Fruit fly (Drosophila melanogaster): ENCODE data around the gene Akr1B.

DNA sequence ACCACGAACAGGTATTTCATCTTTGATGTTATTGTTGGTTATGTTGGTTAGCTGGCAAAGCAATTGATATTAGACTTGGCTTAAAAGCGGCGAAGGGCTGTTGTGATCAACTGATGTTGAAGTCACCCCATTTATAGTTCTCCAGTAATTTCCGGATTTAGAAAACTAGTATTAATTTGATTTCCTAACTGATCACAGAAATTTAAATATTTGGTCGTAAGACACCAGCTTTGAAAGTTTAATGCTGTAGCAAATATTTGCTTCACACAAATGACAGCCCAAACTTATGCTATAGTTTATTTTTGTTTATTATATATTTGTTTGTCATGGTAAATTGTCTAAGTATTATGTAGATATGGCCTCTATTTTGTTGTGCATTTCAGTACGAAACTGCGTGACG, 42.1 kb downstream of the Akr1B start, which contains the start of gene CG33269:
- no peak for TF ChIP-seq CG4318 (GFP tag; optimal IDR thresholded peaks at IDR 0.05)
- no peak for TF ChIP-seq Gug (GFP tag; IDR thresholded peaks at IDR 0.05)
- no peak for TF ChIP-seq CG10631 (GFP tag; optimal IDR thresholded peaks at IDR 0.05)
- no peak for TF ChIP-seq Smox (GFP tag; optimal IDR thresholded peaks at IDR 0.05)
- no peak for TF ChIP-seq dsx (GFP tag; optimal IDR thresholded peaks at IDR 0.05; ENCODE audit: poor library complexity, severe bottlenecking)
- TF ChIP-seq Eip93F (GFP tag; optimal IDR thresholded peaks at IDR 0.05), result no peak
- no peak for TF ChIP-seq achi (GFP tag; optimal IDR thresholded peaks at IDR 0.05)
- no peak for TF ChIP-seq Sox15 (GFP tag; optimal IDR thresholded peaks at IDR 0.05)
- no peak for TF ChIP-seq Hr39 (GFP tag; optimal IDR thresholded peaks at IDR 0.05)
- no peak for TF ChIP-seq CG11902 (GFP tag; optimal IDR thresholded peaks at IDR 0.05)
- no peak for TF ChIP-seq pdm3 (GFP tag; optimal IDR thresholded peaks at IDR 0.05)

Data from whole organism, prepupa.